Fruit fly (Drosophila melanogaster): ENCODE measurements around the gene CG7611.

DNA sequence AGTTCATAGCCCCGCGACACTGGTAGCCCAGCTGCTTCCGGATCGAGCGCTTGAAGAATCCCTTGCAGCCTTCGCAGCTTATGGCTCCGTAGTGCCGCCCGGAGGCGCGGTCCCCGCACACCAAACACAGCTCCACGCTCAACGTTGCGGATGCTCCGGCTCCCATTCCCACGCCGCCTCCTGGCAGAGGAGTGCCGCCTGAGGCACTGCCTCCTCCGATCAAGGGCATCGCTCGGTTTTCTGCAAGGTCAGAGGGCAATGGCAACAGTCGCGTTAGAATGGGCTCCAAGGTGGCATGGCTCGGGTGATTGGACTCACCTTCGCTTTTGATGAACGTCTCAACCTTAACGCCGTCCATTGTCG lies 26.5 kb upstream of the CG7611 start:
- TF ChIP-seq CG32006 (GFP tag; optimal IDR thresholded peaks at IDR 0.05) = no peak
- TF ChIP-seq CG6854 (GFP tag; optimal IDR thresholded peaks at IDR 0.05) = no peak
- no peak for TF ChIP-seq Ets21C (GFP tag; optimal IDR thresholded peaks at IDR 0.05)
- TF ChIP-seq Met (GFP tag; optimal IDR thresholded peaks at IDR 0.05) = no peak
- no peak for TF ChIP-seq CG4318 (GFP tag; optimal IDR thresholded peaks at IDR 0.05)
- TF ChIP-seq esn (GFP tag; optimal IDR thresholded peaks at IDR 0.05) = no peak
- no peak for TF ChIP-seq CG8119 (GFP tag; IDR thresholded peaks at IDR 0.05)
